Worm (Caenorhabditis elegans) whole organism, L1 larva: Measurements from ENCODE around the gene srh-136.
A peak's percentile ranks its signal among the peaks of the same experiment; 100 is the strongest.

Source experiments
- C04F5.9 ChIP-seq: sonication (generic microtip); optimal IDR thresholded peaks from 2 replicates; lab custom pipeline; 2016; ENCODE audit warnings: missing genetic modification characterization, missing compliant biosample characterization
- C16A3.4 ChIP-seq: fragments of 150-350 bp; optimal IDR thresholded peaks from 2 replicates; lab custom pipeline; 2014; ENCODE audit warnings: missing biosample characterization, missing genetic modification characterization
- F16B12.6 ChIP-seq: fragments of 150-350 bp; optimal IDR thresholded peaks from 2 replicates; lab custom pipeline; 2014; ENCODE audit warnings: missing biosample characterization, missing genetic modification characterization
- aly-2 ChIP-seq: fragments of 150-350 bp; optimal IDR thresholded peaks from 2 replicates; lab custom pipeline; 2014; ENCODE audit warnings: missing biosample characterization, missing genetic modification characterization
- blmp-1 ChIP-seq: fragments of 150-350 bp; optimal IDR thresholded peaks from 2 replicates; lab custom pipeline; 2014; ENCODE audit warnings: missing biosample characterization, missing genetic modification characterization
- ceh-8 ChIP-seq: fragments of 200-800 bp; sonication (Bioruptor generic); optimal IDR thresholded peaks from 2 replicates; lab custom pipeline; 2018; ENCODE audit warnings: mild to moderate bottlenecking, missing genetic modification characterization, moderate library complexity, missing compliant biosample characterization
- ceh-88 ChIP-seq: fragments of 200-800 bp; sonication (Bioruptor generic); IDR thresholded peaks from 2 replicates; pipeline ENCODE4 v1.3.6; 2022; ENCODE audit warnings: missing genetic modification characterization, missing compliant biosample characterization
- ceh-90 ChIP-seq: sonication (generic microtip); optimal IDR thresholded peaks from 2 replicates; lab custom pipeline; 2016; ENCODE audit warnings: missing genetic modification characterization, missing compliant biosample characterization
- efl-1 ChIP-seq, 4 experiments: fragments of 150-350 bp; optimal IDR thresholded peaks in 3 of 4; peaks in 1 of 4; 1 replicate in 1 of 4; 2 replicates in 3 of 4; lab custom pipeline; 2014; ENCODE audit warnings: missing biosample characterization in 2 of 4, missing genetic modification characterization in 2 of 4, missing genetic modification reagents in 2 of 4
- egl-27 ChIP-seq, 2 experiments: fragments of 150-350 bp in 1 of 2; sonication (generic microtip); optimal IDR thresholded peaks; 3 replicates each; lab custom pipeline; 2017 to 2018; ENCODE audit warnings: missing biosample characterization in 2 of 2, missing genetic modification characterization in 2 of 2, missing genetic modification reagents in 2 of 2
- elt-2 ChIP-seq: sonication (generic microtip); optimal IDR thresholded peaks from 2 replicates; lab custom pipeline; 2016; ENCODE audit warnings: missing genetic modification characterization, mild to moderate bottlenecking, inconsistent platforms, missing compliant biosample characterization, missing genetic modification reagents
- fkh-10 ChIP-seq: sonication (generic microtip); optimal IDR thresholded peaks from 2 replicates; lab custom pipeline; 2017; ENCODE audit warnings: missing biosample characterization, missing genetic modification reagents, missing genetic modification characterization
- fos-1 ChIP-seq: fragments of 150-350 bp; optimal IDR thresholded peaks from 2 replicates; lab custom pipeline; 2014; ENCODE audit warnings: missing biosample characterization, missing genetic modification characterization
- grh-1 ChIP-seq: fragments of 200-800 bp; sonication (Bioruptor generic); IDR thresholded peaks from 2 replicates; pipeline ENCODE4 v1.3.6; 2022; ENCODE audit warnings: missing genetic modification reagents, missing genetic modification characterization, missing compliant biosample characterization
- hpl-2 ChIP-seq: fragments of 150-350 bp; optimal IDR thresholded peaks from 2 replicates; lab custom pipeline; 2014; ENCODE audit warnings: missing biosample characterization, missing genetic modification reagents, missing genetic modification characterization
- isw-1 ChIP-seq: fragments of 200-800 bp; sonication (Bioruptor generic); IDR thresholded peaks from 2 replicates; pipeline ENCODE4 v1.3.6; 2022; ENCODE audit warnings: missing genetic modification characterization, missing compliant biosample characterization
- lin-13 ChIP-seq: fragments of 150-350 bp; optimal IDR thresholded peaks from 2 replicates; lab custom pipeline; 2014; ENCODE audit warnings: missing biosample characterization, missing genetic modification reagents, missing genetic modification characterization
- lin-35 ChIP-seq, 2 experiments: fragments of 150-350 bp; optimal IDR thresholded peaks; 2 replicates each; lab custom pipeline; 2014; ENCODE audit warnings: missing biosample characterization in 2 of 2, missing genetic modification characterization in 2 of 2, missing genetic modification reagents in 2 of 2
- lin-39 ChIP-seq: fragments of 150-350 bp; optimal IDR thresholded peaks from 2 replicates; lab custom pipeline; 2014; ENCODE audit warnings: missing biosample characterization, missing genetic modification reagents, missing genetic modification characterization
- lir-3 ChIP-seq: sonication (generic microtip); optimal IDR thresholded peaks from 2 replicates; lab custom pipeline; 2016; ENCODE audit warnings: mild to moderate bottlenecking, missing genetic modification characterization, moderate library complexity, missing compliant biosample characterization; ENCODE audit not compliant: poor library complexity
- mep-1 ChIP-seq: fragments of 150-350 bp; optimal IDR thresholded peaks from 2 replicates; lab custom pipeline; 2014; ENCODE audit warnings: missing biosample characterization, missing genetic modification characterization
- nhr-19 ChIP-seq: fragments of 200-800 bp; sonication (Bioruptor generic); conservative IDR thresholded peaks from 2 replicates; pipeline ENCODE4 v1.3.6; 2022; ENCODE audit warnings: missing genetic modification characterization, missing compliant biosample characterization
- nhr-20 ChIP-seq: sonication (generic microtip); optimal IDR thresholded peaks from 2 replicates; lab custom pipeline; 2016; ENCODE audit warnings: mild to moderate bottlenecking, missing genetic modification characterization, missing compliant biosample characterization
- nhr-28 ChIP-seq: fragments of 150-350 bp; optimal IDR thresholded peaks from 2 replicates; lab custom pipeline; 2014; ENCODE audit warnings: missing biosample characterization, missing genetic modification characterization
- nhr-76 ChIP-seq: sonication (generic microtip); optimal IDR thresholded peaks from 2 replicates; lab custom pipeline; 2017; ENCODE audit warnings: missing biosample characterization, missing genetic modification characterization
- nhr-77 ChIP-seq: fragments of 150-350 bp; optimal IDR thresholded peaks from 2 replicates; lab custom pipeline; 2014; ENCODE audit warnings: missing biosample characterization, missing genetic modification characterization
- nhr-84 ChIP-seq: sonication (generic microtip); optimal IDR thresholded peaks from 2 replicates; lab custom pipeline; 2017; ENCODE audit warnings: missing biosample characterization, missing genetic modification characterization
- nhr-90 ChIP-seq: sonication (generic microtip); optimal IDR thresholded peaks from 2 replicates; lab custom pipeline; 2016; ENCODE audit warnings: mild to moderate bottlenecking, missing genetic modification characterization, missing compliant biosample characterization; ENCODE audit not compliant: poor library complexity
- rnt-1 ChIP-seq: sonication (generic microtip); optimal IDR thresholded peaks from 2 replicates; lab custom pipeline; 2016; ENCODE audit warnings: mild to moderate bottlenecking, missing genetic modification characterization, moderate library complexity, missing compliant biosample characterization
- snpc-4 ChIP-seq: fragments of 150-350 bp; optimal IDR thresholded peaks from 2 replicates; lab custom pipeline; 2014; ENCODE audit warnings: missing biosample characterization, missing genetic modification characterization
- sup-37 ChIP-seq: fragments of 200-800 bp; sonication (Bioruptor generic); optimal IDR thresholded peaks from 2 replicates; lab custom pipeline; 2018; ENCODE audit warnings: mild to moderate bottlenecking, missing genetic modification characterization, missing compliant biosample characterization
- unc-30 ChIP-seq: sonication (generic microtip); optimal IDR thresholded peaks from 2 replicates; lab custom pipeline; 2017; ENCODE audit warnings: missing biosample characterization, missing genetic modification characterization
- unc-62 ChIP-seq: fragments of 150-350 bp; optimal IDR thresholded peaks from 2 replicates; lab custom pipeline; 2014; ENCODE audit warnings: missing biosample characterization, missing genetic modification reagents, missing genetic modification characterization
- unc-86 ChIP-seq: sonication (generic microtip); optimal IDR thresholded peaks from 2 replicates; lab custom pipeline; 2016; ENCODE audit warnings: missing genetic modification characterization, missing compliant biosample characterization
- unc-98 ChIP-seq: fragments of 200-800 bp; sonication (Bioruptor generic); IDR thresholded peaks from 2 replicates; pipeline ENCODE4 v1.3.6; 2022; ENCODE audit warnings: missing genetic modification characterization, missing compliant biosample characterization
- vab-15 ChIP-seq: sonication (generic microtip); optimal IDR thresholded peaks from 2 replicates; lab custom pipeline; 2017; ENCODE audit warnings: missing genotype, mild to moderate bottlenecking, missing genetic modification characterization, missing compliant biosample characterization
- xbp-1 ChIP-seq: sonication (generic microtip); optimal IDR thresholded peaks from 2 replicates; lab custom pipeline; 2016; ENCODE audit warnings: missing genetic modification characterization, missing compliant biosample characterization
- zip-4 ChIP-seq: fragments of 200-800 bp; sonication (Bioruptor generic); optimal IDR thresholded peaks from 2 replicates; lab custom pipeline; 2018; ENCODE audit warnings: mild to moderate bottlenecking, missing genetic modification characterization, moderate library complexity, missing compliant biosample characterization

srh-136 gene

DNA sequence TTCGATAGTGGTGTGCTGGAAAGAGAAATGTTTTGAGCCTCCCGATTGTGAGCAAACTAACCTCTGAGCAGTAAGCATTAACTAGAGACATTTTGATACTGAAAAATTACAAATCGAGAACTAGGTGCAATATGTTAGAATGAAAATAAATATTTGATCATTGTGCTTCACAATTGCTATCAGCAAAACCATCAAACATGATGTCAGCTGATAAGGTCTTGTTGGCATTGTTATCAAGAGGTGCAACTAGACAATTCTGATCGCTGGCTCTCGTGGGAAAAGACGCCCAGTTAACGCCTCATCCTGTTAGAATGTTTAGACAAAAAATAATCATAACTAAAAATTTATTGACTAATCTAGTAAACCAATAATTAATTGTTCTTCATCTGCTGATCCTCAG, 3.0 kb downstream of the srh-136 start, which contains the start of gene comt-2:
TSS of gene comt-2 (minus strand) at position 131 of the 400 bp plus-strand sequence.
- TF ChIP-seq C04F5.9 (tag; lab: Kevin White, UChicago): no peak
- TF ChIP-seq nhr-76: no peak
- TF ChIP-seq lin-35 (GFP tag; optimal IDR thresholded peaks at IDR 0.05; lab: Kevin White, UChicago): peak in 1 of 2 experiments; percentile 26
- TF ChIP-seq elt-2 (tag; lab: Kevin White, UChicago): peak; percentile 80
- TF ChIP-seq ceh-88 (GFP tag; lab: Robert Waterston, UW): no peak
- no peak for TF ChIP-seq vab-15 (tag; lab: Kevin White, UChicago)
- no peak for TF ChIP-seq aly-2 (tag; lab: Kevin White, UChicago)
- TF ChIP-seq fos-1: no peak
- TF ChIP-seq nhr-20 (tag; lab: Kevin White, UChicago): peak; percentile 25

DNA sequence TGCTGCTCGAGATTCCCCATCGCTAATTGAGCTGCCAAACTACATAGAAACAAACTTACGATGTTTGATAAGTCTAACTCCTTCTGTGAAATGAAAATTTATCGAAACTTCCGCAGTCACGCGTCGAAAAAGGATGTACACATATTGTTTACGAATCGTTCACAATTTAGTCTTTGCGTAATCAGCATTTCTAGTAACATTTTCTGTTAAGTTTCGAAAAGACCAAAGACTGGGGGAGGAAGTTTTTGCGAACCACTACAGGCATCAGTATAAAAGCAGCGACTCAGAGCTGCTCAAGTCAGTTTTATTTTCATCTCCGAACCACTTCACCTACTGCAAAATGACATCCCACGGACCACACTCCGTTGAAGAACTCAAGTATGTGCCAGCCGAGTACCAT, 9.2 kb downstream of the srh-136 start, which contains the start of gene sqst-4:
TSS of gene sqst-4 (plus strand) at position 301 of the 400 bp plus-strand sequence.
- no peak for TF ChIP-seq nhr-77 (tag; lab: Kevin White, UChicago)

DNA sequence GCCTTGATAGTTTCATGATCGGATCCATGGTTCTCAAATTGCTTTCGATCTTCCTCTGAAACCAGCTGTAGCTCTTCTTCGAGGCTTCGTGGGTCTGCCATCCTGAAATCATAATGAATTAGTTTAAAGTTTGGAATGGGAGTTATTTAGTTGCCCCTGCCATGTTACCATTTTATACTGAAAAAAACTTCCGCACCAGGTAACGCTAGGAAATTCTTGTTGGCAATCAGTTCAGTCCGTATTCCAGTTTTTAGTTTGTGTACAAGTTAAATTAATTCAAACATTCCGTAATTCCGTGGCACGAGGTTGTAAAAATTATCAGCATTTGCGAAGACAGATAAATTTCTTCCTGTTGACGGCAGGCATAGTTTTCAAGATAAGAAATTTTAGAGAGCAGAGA, 9.9 kb downstream of the srh-136 start, which contains the start of gene Y32B12A.5:
TSS of gene Y32B12A.5 (minus strand) at position 101 of the 400 bp plus-strand sequence.
- TF ChIP-seq rnt-1 (no peak), unc-86 (no peak), nhr-28 (tag; lab: Kevin White, UChicago) (no peak), egl-27 (tag; optimal IDR thresholded peaks at IDR 0.05; lab: Kevin White, UChicago) (no peak), F16B12.6 (tag; lab: Kevin White, UChicago) (no peak), fkh-10 (no peak), unc-62 (no peak), nhr-84 (tag; lab: Kevin White, UChicago) (no peak), nhr-20 (tag; lab: Kevin White, UChicago) (no peak), unc-98 (GFP tag; lab: Robert Waterston, UW) (no peak), hpl-2 (no peak)

DNA sequence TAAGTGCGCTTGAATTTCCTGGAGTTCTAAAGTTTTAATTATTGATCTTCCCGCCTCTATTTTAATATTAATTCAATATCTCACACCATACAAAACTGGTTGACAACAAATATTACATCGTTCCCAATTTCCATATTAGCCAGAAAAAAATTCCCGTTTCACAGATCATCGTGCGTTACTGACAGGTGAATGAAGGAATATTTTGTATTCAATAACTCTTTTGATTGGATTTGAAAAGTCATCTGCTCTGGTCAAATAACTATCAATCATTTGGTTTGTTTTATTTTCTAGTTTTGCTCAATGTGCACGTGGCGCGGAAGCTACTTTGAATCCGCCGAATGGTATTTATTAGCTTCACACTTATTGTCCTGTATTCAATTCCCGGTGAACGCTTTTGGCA, 13.7 kb downstream of the srh-136 start, which contains the start of gene srh-139:
TSS of gene srh-139 (plus strand) at position 301 of the 400 bp plus-strand sequence.
- TF ChIP-seq blmp-1 (no peak), lin-39 (no peak), mep-1 (tag; lab: Kevin White, UChicago) (no peak), fos-1 (no peak), C04F5.9 (tag; lab: Kevin White, UChicago) (no peak), ceh-8 (GFP tag; lab: Kevin White, UChicago) (no peak), efl-1 (optimal IDR thresholded peaks at IDR 0.05; lab: Kevin White, UChicago) (no peak), efl-1 (GFP tag; optimal IDR thresholded peaks at IDR 0.05 in 1 of 2; lab: Kevin White, UChicago) (no peak), sup-37 (GFP tag; lab: Kevin White, UChicago) (no peak), lin-13 (GFP tag; lab: Kevin White, UChicago) (no peak), unc-30 (tag; lab: Kevin White, UChicago) (no peak), nhr-20 (tag; lab: Kevin White, UChicago) (no peak)

DNA sequence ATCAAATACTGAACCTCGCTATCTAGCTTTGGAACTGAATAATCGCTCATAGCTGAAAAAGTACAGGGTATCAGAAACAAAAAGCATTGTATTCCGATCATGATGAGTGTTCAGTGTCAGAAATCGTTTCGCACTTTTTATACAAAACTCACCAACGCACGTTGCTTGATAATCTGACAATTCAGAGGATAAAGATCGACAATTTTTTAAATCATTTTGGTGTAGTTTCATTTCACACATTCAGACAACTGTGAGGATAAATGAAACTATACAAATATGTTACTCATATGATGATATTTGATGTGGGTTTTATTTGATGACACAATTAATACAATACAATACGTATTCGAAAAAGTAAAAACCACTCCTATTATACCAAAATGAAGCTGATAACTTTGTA, 14.4 kb downstream of the srh-136 start, which contains the start of gene F57E7.2:
TSS of gene F57E7.2 (minus strand) at position 101 of the 400 bp plus-strand sequence.
- TF ChIP-seq xbp-1: no peak
- TF ChIP-seq unc-86: no peak
- no peak for TF ChIP-seq C16A3.4
- TF ChIP-seq F16B12.6 (tag; lab: Kevin White, UChicago): no peak
- TF ChIP-seq snpc-4 (tag; lab: Kevin White, UChicago): no peak
- no peak for TF ChIP-seq ceh-90 (tag; lab: Kevin White, UChicago)
- no peak for TF ChIP-seq grh-1 (GFP tag; lab: Robert Waterston, UW)
- no peak for TF ChIP-seq nhr-76
- TF ChIP-seq isw-1 (GFP tag; lab: Robert Waterston, UW): no peak
- TF ChIP-seq lir-3 (tag; lab: Kevin White, UChicago): no peak
- no peak for TF ChIP-seq zip-4
- TF ChIP-seq nhr-90: no peak
- TF ChIP-seq nhr-19 (GFP tag; lab: Robert Waterston, UW): no peak
- no peak for TF ChIP-seq nhr-20 (tag; lab: Kevin White, UChicago)
- TF ChIP-seq nhr-77 (tag; lab: Kevin White, UChicago): no peak
